Worm (Caenorhabditis elegans) whole organism, young adult: ENCODE measurements around the gene K01H12.4.
"Not testable (repeated sequence)": the region's sequence is repeated elsewhere in the genome, so short reads cannot be mapped to it uniquely, and the experiment has no call there.

Source experiments
- B0035.1 ChIP-seq: sonication (generic microtip); optimal IDR thresholded peaks from 2 replicates; lab custom pipeline; 2016; ENCODE audit warnings: missing genetic modification characterization, mild to moderate bottlenecking, missing compliant biosample characterization, missing genotype, missing genetic modification reagents
- C17E4.6 ChIP-seq: fragments of 200-800 bp; sonication (Bioruptor generic); IDR thresholded peaks from 2 replicates; pipeline ENCODE4 v1.3.6; 2022; ENCODE audit warnings: missing genetic modification reagents, missing genetic modification characterization, missing compliant biosample characterization
- F10E7.11 ChIP-seq: sonication (generic microtip); optimal IDR thresholded peaks from 2 replicates; lab custom pipeline; 2017; ENCODE audit warnings: mild to moderate bottlenecking, missing genetic modification characterization, moderate library complexity, missing compliant biosample characterization
- F33H1.4 ChIP-seq: fragments of 200-800 bp; sonication (Bioruptor generic); IDR thresholded peaks from 2 replicates; pipeline ENCODE4 v1.3.6; 2022; ENCODE audit warnings: missing genetic modification reagents, missing genetic modification characterization, missing compliant biosample characterization
- F49E8.2 ChIP-seq: sonication (generic microtip); optimal IDR thresholded peaks from 3 replicates; lab custom pipeline; 2017; ENCODE audit warnings: missing genetic modification characterization, mild to moderate bottlenecking, missing compliant biosample characterization, antibody characterized with exemption, moderate library complexity; ENCODE audit not compliant: insufficient read depth
- F52B5.7 ChIP-seq: sonication (generic microtip); optimal IDR thresholded peaks from 2 replicates; lab custom pipeline; 2016; ENCODE audit warnings: mild to moderate bottlenecking, missing genetic modification characterization, missing compliant biosample characterization
- F57C9.4 ChIP-seq: sonication (generic microtip); optimal IDR thresholded peaks from 2 replicates; lab custom pipeline; 2017; ENCODE audit warnings: mild to moderate bottlenecking, missing genetic modification characterization, missing compliant biosample characterization
- Y53G8AR.9 ChIP-seq: fragments of 200-800 bp; sonication (Bioruptor generic); conservative IDR thresholded peaks from 2 replicates; pipeline ENCODE4 v1.3.6; 2022; ENCODE audit warnings: missing genetic modification reagents, missing genetic modification characterization, missing compliant biosample characterization
- Y79H2A.3 ChIP-seq: fragments of 200-800 bp; sonication (Bioruptor generic); conservative IDR thresholded peaks from 2 replicates; pipeline ENCODE4 v1.3.6; 2022; ENCODE audit warnings: missing genetic modification reagents, missing genetic modification characterization, missing compliant biosample characterization
- akir-1 ChIP-seq: fragments of 200-800 bp; sonication (Bioruptor generic); optimal IDR thresholded peaks from 2 replicates; lab custom pipeline; 2018; ENCODE audit warnings: mild to moderate bottlenecking, missing genetic modification characterization, moderate library complexity, missing compliant biosample characterization
- ama-1 ChIP-seq, 3 experiments: fragments of 150-350 bp in 1 of 3; sonication (generic microtip) in 2 of 3; optimal IDR thresholded peaks; 2 replicates each; lab custom pipeline; 2014 to 2018; ENCODE audit warnings: missing biosample characterization in 2 of 3, missing genetic modification characterization in 2 of 3, missing genetic modification reagents in 2 of 3
- aptf-3 ChIP-seq: fragments of 200-800 bp; sonication (Bioruptor generic); IDR thresholded peaks from 2 replicates; pipeline ENCODE4 v1.3.6; 2022; ENCODE audit warnings: missing genetic modification characterization, missing compliant biosample characterization
- attf-5 ChIP-seq: fragments of 200-800 bp; sonication (Bioruptor generic); optimal IDR thresholded peaks from 2 replicates; lab custom pipeline; 2018; ENCODE audit warnings: mild to moderate bottlenecking, missing genetic modification characterization, missing compliant biosample characterization
- bed-2 ChIP-seq: fragments of 200-800 bp; sonication (Bioruptor generic); IDR thresholded peaks from 2 replicates; pipeline ENCODE4 v1.3.6; 2022; ENCODE audit warnings: missing genetic modification reagents, missing genetic modification characterization, missing compliant biosample characterization
- cebp-1 ChIP-seq, 2 experiments: fragments of 200-800 bp in 1 of 2; sonication (Bioruptor generic) in 1 of 2; sonication (generic microtip) in 1 of 2; IDR thresholded peaks in 1 of 2; optimal IDR thresholded peaks in 1 of 2; 2 replicates each; pipeline versions ENCODE4 v1.3.6 to Lab custom; 2017 to 2022; ENCODE audit warnings: missing compliant biosample characterization in 2 of 2, missing genetic modification characterization in 2 of 2, mild to moderate bottlenecking in 1 of 2, missing genetic modification reagents in 1 of 2, moderate library complexity in 1 of 2
- cebp-2 ChIP-seq: fragments of 200-800 bp; sonication (Bioruptor generic); IDR thresholded peaks from 2 replicates; pipeline ENCODE4 v1.3.6; 2022; ENCODE audit warnings: missing genetic modification characterization, missing compliant biosample characterization
- ceh-40 ChIP-seq: fragments of 200-800 bp; sonication (Bioruptor generic); IDR thresholded peaks from 2 replicates; pipeline ENCODE4 v1.3.6; 2022; ENCODE audit warnings: missing genetic modification characterization, missing compliant biosample characterization
- ets-4 ChIP-seq: fragments of 200-800 bp; sonication (Bioruptor generic); optimal IDR thresholded peaks from 2 replicates; lab custom pipeline; 2018; ENCODE audit warnings: mild to moderate bottlenecking, missing genetic modification characterization, missing compliant biosample characterization
- hlh-12 ChIP-seq: sonication (generic microtip); optimal IDR thresholded peaks from 2 replicates; lab custom pipeline; 2016; ENCODE audit warnings: missing genetic modification characterization, missing compliant biosample characterization
- hmg-1.2 ChIP-seq: fragments of 200-800 bp; sonication (Bioruptor generic); IDR thresholded peaks from 2 replicates; pipeline ENCODE4 v1.3.6; 2022; ENCODE audit warnings: missing genetic modification reagents, missing genetic modification characterization, missing compliant biosample characterization
- hrde-1 ChIP-seq: sonication (generic microtip); optimal IDR thresholded peaks from 2 replicates; lab custom pipeline; 2016; ENCODE audit warnings: missing genetic modification characterization, mild to moderate bottlenecking, missing compliant biosample characterization, moderate library complexity, missing genotype, missing genetic modification reagents, borderline replicate concordance
- lir-1 ChIP-seq: fragments of 200-800 bp; sonication (Bioruptor generic); conservative IDR thresholded peaks from 2 replicates; pipeline ENCODE4 v1.3.6; 2022; ENCODE audit warnings: missing genetic modification reagents, missing genetic modification characterization, missing compliant biosample characterization
- lsl-1 ChIP-seq: fragments of 200-800 bp; sonication (Bioruptor generic); optimal IDR thresholded peaks from 2 replicates; lab custom pipeline; 2018; ENCODE audit warnings: mild to moderate bottlenecking, missing genetic modification characterization, moderate library complexity, missing compliant biosample characterization
- lsy-27 ChIP-seq: sonication (generic microtip); optimal IDR thresholded peaks from 2 replicates; lab custom pipeline; 2017; ENCODE audit warnings: missing genetic modification characterization, mild to moderate bottlenecking, missing compliant biosample characterization, antibody characterized with exemption, missing genotype, borderline replicate concordance; ENCODE audit not compliant: insufficient read depth
- madf-6 ChIP-seq: fragments of 200-800 bp; sonication (Bioruptor generic); IDR thresholded peaks from 2 replicates; pipeline ENCODE4 v1.3.6; 2022; ENCODE audit warnings: missing genetic modification reagents, missing genetic modification characterization, missing compliant biosample characterization
- mes-4 ChIP-seq: sonication (generic microtip); optimal IDR thresholded peaks from 2 replicates; lab custom pipeline; 2016; ENCODE audit warnings: missing genotype, missing genetic modification characterization, missing compliant biosample characterization
- mxl-1 ChIP-seq: sonication (generic microtip); optimal IDR thresholded peaks from 2 replicates; lab custom pipeline; 2016; ENCODE audit warnings: missing genetic modification characterization, missing compliant biosample characterization
- nhr-27 ChIP-seq: fragments of 200-800 bp; sonication (Bioruptor generic); optimal IDR thresholded peaks from 2 replicates; lab custom pipeline; 2018; ENCODE audit warnings: mild to moderate bottlenecking, missing genetic modification characterization, moderate library complexity, missing compliant biosample characterization
- sptf-2 ChIP-seq: fragments of 200-800 bp; sonication (Bioruptor generic); optimal IDR thresholded peaks from 2 replicates; lab custom pipeline; 2018; ENCODE audit warnings: mild to moderate bottlenecking, missing genetic modification characterization, missing compliant biosample characterization
- ztf-25 ChIP-seq: fragments of 200-800 bp; sonication (Bioruptor generic); IDR thresholded peaks from 2 replicates; pipeline ENCODE4 v1.3.6; 2022; ENCODE audit warnings: missing genetic modification reagents, missing genetic modification characterization, missing compliant biosample characterization
- ztf-26 ChIP-seq: sonication (generic microtip); optimal IDR thresholded peaks from 2 replicates; lab custom pipeline; 2017; ENCODE audit warnings: missing genetic modification characterization, missing compliant biosample characterization
- ztf-3 ChIP-seq: fragments of 200-800 bp; sonication (Bioruptor generic); optimal IDR thresholded peaks from 2 replicates; lab custom pipeline; 2018; ENCODE audit warnings: mild to moderate bottlenecking, missing genetic modification characterization, missing compliant biosample characterization
- ztf-6 ChIP-seq: fragments of 200-800 bp; sonication (Bioruptor generic); IDR thresholded peaks from 2 replicates; pipeline ENCODE4 v1.3.6; 2022; ENCODE audit warnings: missing genetic modification reagents, missing genetic modification characterization, missing compliant biosample characterization

Gene K01H12.4

ce11 chrIV:9688715-9689114, 24.2 kb upstream of the K01H12.4 start, which contains the start of gene msp-76:
TSS of gene msp-76 (plus strand) at chrIV:9689015.
- not testable (repeated sequence) for TF ChIP-seq cebp-2; bed-2 (GFP tag; lab: Robert Waterston, UW); cebp-1 (GFP tag; IDR thresholded peaks at IDR 0.05; lab: Robert Waterston, UW); cebp-1 (tag; optimal IDR thresholded peaks at IDR 0.05; lab: Kevin White, UChicago)

ce11 chrIV:9690644-9691043, 22.2 kb upstream of the K01H12.4 start, which contains the start of gene sdz-36:
TSS of gene sdz-36 (plus strand) at chrIV:9690944.
- TF ChIP-seq aptf-3 (GFP tag; lab: Robert Waterston, UW) (no peak), ztf-6 (GFP tag; lab: Robert Waterston, UW) (no peak), akir-1 (GFP tag; lab: Kevin White, UChicago) (no peak), ztf-3 (no peak), F57C9.4 (tag; lab: Kevin White, UChicago) (no peak), F49E8.2 (tag; lab: Kevin White, UChicago) (no peak), sptf-2 (GFP tag; lab: Kevin White, UChicago) (no peak), Y53G8AR.9 (GFP tag; lab: Robert Waterston, UW) (no peak), F10E7.11 (tag; lab: Kevin White, UChicago) (no peak), mxl-1 (tag; lab: Kevin White, UChicago) (no peak), ztf-26 (no peak), ztf-25 (GFP tag; lab: Robert Waterston, UW) (no peak), ets-4 (GFP tag; lab: Kevin White, UChicago) (no peak), Y79H2A.3 (GFP tag; lab: Robert Waterston, UW) (no peak), ama-1 (optimal IDR thresholded peaks at IDR 0.05; lab: Kevin White, UChicago) (no peak), ama-1 (GFP tag; optimal IDR thresholded peaks at IDR 0.05; lab: Kevin White, UChicago) (no peak), attf-5 (GFP tag; lab: Kevin White, UChicago) (no peak), F33H1.4 (no peak), lsl-1 (GFP tag; lab: Kevin White, UChicago) (no peak)

- TF ChIP-seq nhr-27 (tag; lab: Kevin White, UChicago) (no peak), lsy-27 (tag; lab: Kevin White, UChicago) (no peak), C17E4.6 (no peak)
Observed at ce11 chrIV:9692874-9693273, 20.0 kb upstream of the K01H12.4 start, which contains the start of gene twk-9. TSS of gene twk-9 (plus strand) at chrIV:9693174.

ce11 chrIV:9696513-9696912, 16.4 kb upstream of the K01H12.4 start:
- TF ChIP-seq madf-6 (peak; percentile 32; the same call in 1 of the 2 replicates), lir-1 (GFP tag; lab: Robert Waterston, UW) (no peak), B0035.1 (no peak), F52B5.7 (tag; lab: Kevin White, UChicago) (no peak), ceh-40 (no peak), hlh-12 (tag; lab: Kevin White, UChicago) (no peak), hrde-1 (tag; lab: Kevin White, UChicago) (peak; percentile 42), mes-4 (tag; lab: Kevin White, UChicago) (no peak), hmg-1.2 (GFP tag; lab: Robert Waterston, UW) (no peak), ztf-25 (GFP tag; lab: Robert Waterston, UW) (no peak)
